Fruit fly (Drosophila melanogaster): ENCODE results near the gene WRNexo.

Gene WRNexo

dm6 chr3R:18314824-18315690, 50.9 kb downstream of the WRNexo start:
- TF ChIP-seq CG8478 (optimal IDR thresholded peaks at IDR 0.05) (no peak), CTCF (optimal IDR thresholded peaks at IDR 0.05) (no peak)

- TF ChIP-seq CG8478 (optimal IDR thresholded peaks at IDR 0.05) (no peak), CTCF (optimal IDR thresholded peaks at IDR 0.05) (no peak)
Observed at dm6 chr3R:18314320-18314719, 51.6 kb downstream of the WRNexo start, which contains the start of gene PKD. Gene PKD, minus strand, starts transcription at chr3R:18314407.

Measured in S2 (cell line).